Fruit fly (Drosophila melanogaster): Measurements from ENCODE around the gene Srp68.

The Srp68 gene

dm6 chr3L:8953199-8953956 is 21.5 kb upstream of the Srp68 start (continued):
- TF ChIP-seq HHEX (GFP tag; optimal IDR thresholded peaks at IDR 0.05) (peak; percentile 75), Hand (GFP tag; optimal IDR thresholded peaks at IDR 0.05) (peak; percentile 57), Hr3 (GFP tag; optimal IDR thresholded peaks at IDR 0.05) (peak; percentile 36), CG6854 (GFP tag; optimal IDR thresholded peaks at IDR 0.05) (peak; percentile 57), Atf6 (GFP tag; IDR thresholded peaks at IDR 0.05) (0 out of 2 replicates have a peak, but pooled peaks have one; percentile 17), CG11456 (GFP tag; IDR thresholded peaks at IDR 0.05) (no peak), rib (GFP tag; IDR thresholded peaks at IDR 0.05) (no peak), Fer2 (tag; optimal IDR thresholded peaks at IDR 0.05) (peak; percentile 49), CG3407 (GFP tag; optimal IDR thresholded peaks at IDR 0.05) (peak; percentile 65), stwl (tag; optimal IDR thresholded peaks at IDR 0.05) (peak; percentile 27), Ptx1 (GFP tag; IDR thresholded peaks at IDR 0.05) (peak; percentile 41; the same call in 1 of the 2 replicates), CG7839 (tag; optimal IDR thresholded peaks at IDR 0.05) (peak; percentile 78), CG2712 (tag; optimal IDR thresholded peaks at IDR 0.05) (peak; percentile 72), HmgZ (tag; optimal IDR thresholded peaks at IDR 0.05) (peak; percentile 44), CG10147 (GFP tag; optimal IDR thresholded peaks at IDR 0.05) (peak; percentile 62), CG1647 (GFP tag; optimal IDR thresholded peaks at IDR 0.05) (no peak), croc (GFP tag; conservative IDR thresholded peaks at IDR 0.05) (peak; percentile 23; the same call in 2 of the 3 replicates), pb (GFP tag; optimal IDR thresholded peaks at IDR 0.05) (no peak), lab (GFP tag; optimal IDR thresholded peaks at IDR 0.05) (peak; percentile 72), D19B (GFP tag; optimal IDR thresholded peaks at IDR 0.05) (peak; percentile 49), jing (GFP tag; optimal IDR thresholded peaks at IDR 0.05) (peak; percentile 21), mld (GFP tag; IDR thresholded peaks at IDR 0.05; ENCODE audit: partially characterized antibody) (no peak), ap (GFP tag; IDR thresholded peaks at IDR 0.05) (no peak), nerfin-1 (tag; optimal IDR thresholded peaks at IDR 0.05) (peak; percentile 47), da (GFP tag; optimal IDR thresholded peaks at IDR 0.05) (no peak), YL-1 (GFP tag; optimal IDR thresholded peaks at IDR 0.05) (peak; percentile 35), CG31224 (GFP tag; IDR thresholded peaks at IDR 0.05) (peak; percentile 34; the same call in 1 of the 2 replicates), NC2β (GFP tag; optimal IDR thresholded peaks at IDR 0.05) (no peak), CG18476 (GFP tag; optimal IDR thresholded peaks at IDR 0.05) (peak; percentile 55), chinmo (GFP tag; IDR thresholded peaks at IDR 0.05; ENCODE audit: partially characterized antibody) (0 out of 4 replicates have a peak, but pooled peaks have one; percentile 34), BtbVII (GFP tag; optimal IDR thresholded peaks at IDR 0.05) (peak; percentile 68), lilli (GFP tag; optimal IDR thresholded peaks at IDR 0.05) (peak; percentile 46), Dad (GFP tag; optimal IDR thresholded peaks at IDR 0.05) (no peak), D19A (tag; optimal IDR thresholded peaks at IDR 0.05) (peak; percentile 75), CG1529 (GFP tag; optimal IDR thresholded peaks at IDR 0.05) (peak; percentile 42), Kr (GFP tag; optimal IDR thresholded peaks at IDR 0.05) (no peak), psq (GFP tag; optimal IDR thresholded peaks at IDR 0.05) (no peak), NfI (GFP tag; optimal IDR thresholded peaks at IDR 0.05) (peak; percentile 51), bab2 (GFP tag; optimal IDR thresholded peaks at IDR 0.05) (peak; percentile 45), dysf (GFP tag; IDR thresholded peaks at IDR 0.05) (peak; percentile 72), Ada2b (GFP tag; IDR thresholded peaks at IDR 0.05) (0 out of 2 replicates have a peak, but pooled peaks have one; percentile 26), CG34376 (GFP tag; optimal IDR thresholded peaks at IDR 0.05) (peak; percentile 78), Ets97D (GFP tag; optimal IDR thresholded peaks at IDR 0.05) (no peak), Gug (GFP tag; IDR thresholded peaks at IDR 0.05) (0 out of 4 replicates have a peak, but pooled peaks have one; percentile 8), amos (GFP tag; IDR thresholded peaks at IDR 0.05; ENCODE audit: partially characterized antibody) (peak; percentile 42; the same call in 1 of the 2 replicates), CG9609 (GFP tag; optimal IDR thresholded peaks at IDR 0.05) (peak; percentile 51), CG12071 (GFP tag; optimal IDR thresholded peaks at IDR 0.05) (peak; percentile 46), Scr (GFP tag; IDR thresholded peaks at IDR 0.05; ENCODE audit: partially characterized antibody) (peak; percentile 17)
